Worm (Caenorhabditis elegans): ENCODE measurements around the gene ZK105.14.

ce11 chrV:7761906-7762305 is 40.1 kb upstream of the ZK105.14 start:
- TF ChIP-seq ceh-16 (tag; optimal IDR thresholded peaks at IDR 0.05) (no peak), lin-11 (tag; optimal IDR thresholded peaks at IDR 0.05) (no peak), lsy-2 (tag; optimal IDR thresholded peaks at IDR 0.05) (no peak), elt-3 (tag; optimal IDR thresholded peaks at IDR 0.05) (no peak)

Data from whole organism, L2 larva.